Worm (Caenorhabditis elegans) whole organism, late embryonic: ENCODE data around the gene K02E2.11.

ENCODE experiments used
- fkh-10 ChIP-seq: fragments of 150-350 bp; optimal IDR thresholded peaks from 2 replicates; lab custom pipeline; 2014; ENCODE audit warnings: missing biosample characterization, missing genetic modification reagents, missing genetic modification characterization
- hlh-30 ChIP-seq: sonication (generic microtip); optimal IDR thresholded peaks from 2 replicates; lab custom pipeline; 2017; ENCODE audit warnings: antibody characterized with exemption, missing genetic modification characterization, missing compliant biosample characterization; ENCODE audit not compliant: insufficient read depth
- ref-2 ChIP-seq: sonication (generic microtip); optimal IDR thresholded peaks from 2 replicates; lab custom pipeline; 2016; ENCODE audit warnings: missing genetic modification characterization, missing compliant biosample characterization

ce11 chrV:20425183-20425400 is 42.0 kb downstream of the K02E2.11 start, which contains the start of the genes fce-2 and F48F5.8:
- no peak for TF ChIP-seq ref-2 (tag; lab: Kevin White, UChicago)
- no peak for TF ChIP-seq fkh-10 (GFP tag; lab: Kevin White, UChicago)
- TF ChIP-seq hlh-30 (tag; lab: Kevin White, UChicago): no peak
